Fruit fly (Drosophila melanogaster): ENCODE results near the gene CG11106.

DNA sequence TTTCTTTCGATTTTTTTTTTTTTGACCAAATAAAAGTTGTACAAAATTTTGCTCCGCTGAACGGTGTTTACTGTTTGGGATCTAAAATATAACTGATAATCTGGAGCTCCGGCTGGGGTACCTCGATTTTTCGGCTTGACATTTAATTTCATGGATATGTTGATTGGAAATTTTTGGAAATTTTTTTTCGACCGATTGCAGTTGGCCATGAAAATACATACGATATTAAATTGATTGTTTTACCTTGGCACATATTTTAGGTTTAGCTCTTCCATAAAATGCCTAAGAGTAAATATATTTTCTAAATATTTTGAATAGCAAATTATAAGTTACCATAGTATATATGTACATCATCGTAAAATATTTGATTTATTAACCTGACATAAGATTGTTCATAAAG lies 31.5 kb upstream of the CG11106 start, which contains the start of gene CG1394:
- TF ChIP-seq Fer1 (GFP tag; optimal IDR thresholded peaks at IDR 0.05) = no peak
- TF ChIP-seq seq (GFP tag; IDR thresholded peaks at IDR 0.05) = no peak
- TF ChIP-seq en (GFP tag; optimal IDR thresholded peaks at IDR 0.05) = no peak
- no peak for TF ChIP-seq Gsc (GFP tag; IDR thresholded peaks at IDR 0.05)
- TF ChIP-seq CG2889 (GFP tag; IDR thresholded peaks at IDR 0.05) = no peak
- TF ChIP-seq ato (GFP tag; IDR thresholded peaks at IDR 0.05; ENCODE audit: partially characterized antibody) = no peak
- no peak for TF ChIP-seq CG16815 (GFP tag; optimal IDR thresholded peaks at IDR 0.05)
- no peak for TF ChIP-seq CG3281 (GFP tag; optimal IDR thresholded peaks at IDR 0.05)
- TF ChIP-seq chn (GFP tag; optimal IDR thresholded peaks at IDR 0.05) = no peak
- no peak for TF ChIP-seq wek (GFP tag; optimal IDR thresholded peaks at IDR 0.05)
- no peak for TF ChIP-seq usp (GFP tag; optimal IDR thresholded peaks at IDR 0.05)
- TF ChIP-seq chif (GFP tag; optimal IDR thresholded peaks at IDR 0.05) = no peak
- no peak for TF ChIP-seq hbn (GFP tag; IDR thresholded peaks at IDR 0.05; ENCODE audit: partially characterized antibody)
- TF ChIP-seq ara (GFP tag; IDR thresholded peaks at IDR 0.05) = no peak

Measured in whole organism, embryonic.